Fruit fly (Drosophila melanogaster): ENCODE measurements around the gene Mob2.
A peak's percentile ranks its signal among the peaks of the same experiment; 100 is the strongest.

Gene Mob2

DNA sequence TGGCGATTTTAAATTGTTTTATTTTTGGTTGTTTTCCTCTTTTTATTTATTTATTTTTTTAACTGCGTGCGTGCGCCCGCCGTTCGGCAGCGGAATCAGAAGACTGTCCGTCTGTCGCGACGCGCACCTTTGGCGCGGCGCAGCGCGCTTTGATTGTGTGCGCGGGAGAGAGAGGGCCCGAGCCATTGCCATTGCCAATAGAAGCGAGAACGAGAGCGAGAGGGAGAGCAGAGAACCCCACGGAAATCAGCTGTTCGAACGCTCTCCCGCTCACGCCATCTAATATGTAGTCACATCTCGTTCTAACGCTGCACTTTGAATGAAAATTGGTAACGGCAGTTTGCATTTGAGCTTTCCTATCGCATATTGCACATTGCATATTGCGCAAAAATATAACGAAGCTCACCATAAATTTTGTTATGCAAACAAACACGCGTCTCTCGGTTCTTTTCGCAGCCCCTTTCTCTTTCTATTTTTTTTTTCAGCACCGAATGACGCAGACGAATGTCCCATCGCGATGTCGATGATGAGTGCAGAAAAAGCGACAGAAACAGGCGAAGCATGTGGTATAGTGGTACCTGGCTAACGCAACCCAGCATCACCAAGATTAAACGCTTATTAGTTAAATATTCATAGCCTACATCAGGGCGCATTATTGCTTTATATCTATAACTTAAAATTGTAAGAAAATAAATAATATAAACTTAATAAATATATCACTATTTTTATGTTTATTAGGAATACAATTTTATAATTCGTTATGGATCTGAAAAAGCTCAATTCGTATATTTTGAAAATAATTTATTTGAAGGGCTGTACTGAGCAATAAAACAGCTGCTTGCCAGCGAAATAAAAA lies 27.4 kb downstream of the Mob2 start:
- TF ChIP-seq bbx (GFP tag; IDR thresholded peaks at IDR 0.05; ENCODE audit: partially characterized antibody), result 0 out of 2 replicates have a peak, but pooled peaks have one; percentile 9
- TF ChIP-seq Six4 (GFP tag; optimal IDR thresholded peaks at IDR 0.05), result no peak
- peak; percentile 58; the same call in 2 of the 3 replicates for TF ChIP-seq CG6791 (GFP tag; IDR thresholded peaks at IDR 0.05; ENCODE audit: partially characterized antibody)
- no peak for TF ChIP-seq trem (tag; optimal IDR thresholded peaks at IDR 0.05)
- TF ChIP-seq Dip3 (GFP tag; optimal IDR thresholded peaks at IDR 0.05), result no peak
- 0 out of 2 replicates have a peak, but pooled peaks have one; percentile 11 for TF ChIP-seq crol (GFP tag; IDR thresholded peaks at IDR 0.05)
- peak; percentile 13 for TF ChIP-seq NfI (GFP tag; optimal IDR thresholded peaks at IDR 0.05)
- no peak for TF ChIP-seq ac (GFP tag; optimal IDR thresholded peaks at IDR 0.05)
- TF ChIP-seq CG12236 (GFP tag; optimal IDR thresholded peaks at IDR 0.05), result no peak
- TF ChIP-seq zen2 (GFP tag; IDR thresholded peaks at IDR 0.05; ENCODE audit: partially characterized antibody), result 0 out of 3 replicates have a peak, but pooled peaks have one; percentile 48
- peak; percentile 48 for TF ChIP-seq CG7839 (tag; optimal IDR thresholded peaks at IDR 0.05)
- TF ChIP-seq Opbp (GFP tag; IDR thresholded peaks at IDR 0.05; ENCODE audit: partially characterized antibody), result 0 out of 3 replicates have a peak, but pooled peaks have one; percentile 23
- no peak for TF ChIP-seq trh (GFP tag; optimal IDR thresholded peaks at IDR 0.05)
- no peak for TF ChIP-seq CG18619 (GFP tag; optimal IDR thresholded peaks at IDR 0.05)
- TF ChIP-seq ATbp (GFP tag; optimal IDR thresholded peaks at IDR 0.05), result no peak
- no peak for TF ChIP-seq prd (optimal IDR thresholded peaks at IDR 0.05)
- no peak for TF ChIP-seq prd (GFP tag; IDR thresholded peaks at IDR 0.05)
- peak in 1 of 2 experiments; percentile 62 for TF ChIP-seq Pdp1 (GFP tag; optimal IDR thresholded peaks at IDR 0.05)
- TF ChIP-seq pfk (GFP tag; optimal IDR thresholded peaks at IDR 0.05), result no peak
- peak; percentile 68 for TF ChIP-seq Jarid2 (GFP tag; optimal IDR thresholded peaks at IDR 0.05)
- TF ChIP-seq CG9797 (GFP tag; optimal IDR thresholded peaks at IDR 0.05), result no peak
- no peak; the same call in 1 of the 2 replicates for TF ChIP-seq E2f2 (GFP tag; IDR thresholded peaks at IDR 0.05)
- TF ChIP-seq Trl (optimal IDR thresholded peaks at IDR 0.05), result peak; percentile 75 to 87
- no peak for TF ChIP-seq Trl (GFP tag; optimal IDR thresholded peaks at IDR 0.05)
- no peak for TF ChIP-seq CG8290 (GFP tag; optimal IDR thresholded peaks at IDR 0.05)
- TF ChIP-seq CG8290 (tag; optimal IDR thresholded peaks at IDR 0.05), result no peak
- peak; percentile 85 for TF ChIP-seq CG11695 (GFP tag; IDR thresholded peaks at IDR 0.05)
- no peak for TF ChIP-seq seq (GFP tag; IDR thresholded peaks at IDR 0.05)
- no peak for TF ChIP-seq ems (GFP tag; optimal IDR thresholded peaks at IDR 0.05)
- TF ChIP-seq row (GFP tag; IDR thresholded peaks at IDR 0.05), result peak; percentile 51; the same call in 2 of the 3 replicates
- TF ChIP-seq zfh1 (GFP tag; IDR thresholded peaks at IDR 0.05), result 0 out of 3 replicates have a peak, but pooled peaks have one; percentile 11
- TF ChIP-seq eyg (GFP tag; optimal IDR thresholded peaks at IDR 0.05), result no peak
- no peak for TF ChIP-seq CG1602 (GFP tag; optimal IDR thresholded peaks at IDR 0.05)
- TF ChIP-seq tap (tag; optimal IDR thresholded peaks at IDR 0.05), result no peak
- no peak for TF ChIP-seq ttk (GFP tag; IDR thresholded peaks at IDR 0.05)
- TF ChIP-seq CG2120 (GFP tag; optimal IDR thresholded peaks at IDR 0.05), result no peak
- no peak for TF ChIP-seq YL-1 (GFP tag; optimal IDR thresholded peaks at IDR 0.05)
- TF ChIP-seq esg (GFP tag; conservative IDR thresholded peaks at IDR 0.05), result 0 out of 2 replicates have a peak, but pooled peaks have one; percentile 13
- TF ChIP-seq CG11456 (GFP tag; IDR thresholded peaks at IDR 0.05), result 0 out of 3 replicates have a peak, but pooled peaks have one; percentile 26
- peak; percentile 4 for TF ChIP-seq CG2712 (tag; optimal IDR thresholded peaks at IDR 0.05)
- no peak for TF ChIP-seq CG4730 (GFP tag; IDR thresholded peaks at IDR 0.05)
- TF ChIP-seq ara (GFP tag; IDR thresholded peaks at IDR 0.05), result no peak
- TF ChIP-seq rib (GFP tag; IDR thresholded peaks at IDR 0.05), result peak; percentile 25; the same call in 1 of the 2 replicates
- peak; percentile 48 for TF ChIP-seq CG31441 (GFP tag; IDR thresholded peaks at IDR 0.05)
- no peak for TF ChIP-seq CG12299 (tag; optimal IDR thresholded peaks at IDR 0.05)
- peak; percentile 29; the same call in 1 of the 3 replicates for TF ChIP-seq Dbx (GFP tag; IDR thresholded peaks at IDR 0.05)
- TF ChIP-seq CG13775 (GFP tag; optimal IDR thresholded peaks at IDR 0.05), result peak; percentile 13
- peak; percentile 1 for TF ChIP-seq CG9437 (GFP tag; optimal IDR thresholded peaks at IDR 0.05)
- TF ChIP-seq cwo (GFP tag; optimal IDR thresholded peaks at IDR 0.05), result no peak

Measured in whole organism, embryonic.